Worm (Caenorhabditis elegans) whole organism, late embryonic: ENCODE data around the gene cey-4.

Experiments used
- K02D7.2 ChIP-seq: sonication (generic microtip); optimal IDR thresholded peaks from 2 replicates; lab custom pipeline; 2017; ENCODE audit warnings: mild to moderate bottlenecking, missing genetic modification characterization, missing compliant biosample characterization
- K09A11.1 ChIP-seq: sonication (generic microtip); optimal IDR thresholded peaks from 2 replicates; lab custom pipeline; 2017; ENCODE audit warnings: antibody characterized with exemption, mild to moderate bottlenecking, missing genetic modification characterization, missing compliant biosample characterization; ENCODE audit not compliant: insufficient read depth
- Y22D7AL.16 ChIP-seq: sonication (generic microtip); optimal IDR thresholded peaks from 2 replicates; lab custom pipeline; 2016; ENCODE audit warnings: missing genetic modification characterization, missing compliant biosample characterization
- ahr-1 ChIP-seq: sonication (generic microtip); optimal IDR thresholded peaks from 2 replicates; lab custom pipeline; 2016; ENCODE audit warnings: missing genetic modification characterization, missing compliant biosample characterization
- ama-1 ChIP-seq: fragments of 150-350 bp; optimal IDR thresholded peaks from 2 replicates; lab custom pipeline; 2014
- ceh-14 ChIP-seq: sonication (generic microtip); optimal IDR thresholded peaks from 2 replicates; lab custom pipeline; 2016; ENCODE audit warnings: missing genotype, missing genetic modification characterization, missing compliant biosample characterization
- ceh-18 ChIP-seq: sonication (generic microtip); optimal IDR thresholded peaks from 2 replicates; lab custom pipeline; 2016; ENCODE audit warnings: missing genetic modification characterization, missing compliant biosample characterization
- ceh-34 ChIP-seq: sonication (generic microtip); optimal IDR thresholded peaks from 2 replicates; lab custom pipeline; 2016; ENCODE audit warnings: mild to moderate bottlenecking, missing genetic modification characterization, missing compliant biosample characterization
- ceh-48 ChIP-seq: sonication (generic microtip); optimal IDR thresholded peaks from 2 replicates; lab custom pipeline; 2016; ENCODE audit warnings: missing genetic modification characterization, inconsistent platforms, missing compliant biosample characterization
- ceh-6 ChIP-seq: fragments of 200-800 bp; sonication (Bioruptor generic); optimal IDR thresholded peaks from 2 replicates; lab custom pipeline; 2018; ENCODE audit warnings: mild to moderate bottlenecking, missing genetic modification characterization, missing compliant biosample characterization
- che-1 ChIP-seq: sonication (generic microtip); optimal IDR thresholded peaks from 2 replicates; lab custom pipeline; 2016; ENCODE audit warnings: mild to moderate bottlenecking, missing genetic modification characterization, missing compliant biosample characterization
- dmd-4 ChIP-seq: sonication (generic microtip); optimal IDR thresholded peaks from 2 replicates; lab custom pipeline; 2016; ENCODE audit warnings: borderline replicate concordance, missing genetic modification characterization, missing compliant biosample characterization
- dve-1 ChIP-seq: sonication (generic microtip); optimal IDR thresholded peaks from 2 replicates; lab custom pipeline; 2017; ENCODE audit warnings: antibody characterized with exemption, mild to moderate bottlenecking, missing genetic modification characterization, missing compliant biosample characterization
- ets-4 ChIP-seq: sonication (generic microtip); optimal IDR thresholded peaks from 2 replicates; lab custom pipeline; 2016; ENCODE audit warnings: missing genetic modification characterization, missing compliant biosample characterization
- eyg-1 ChIP-seq: sonication (generic microtip); optimal IDR thresholded peaks from 2 replicates; lab custom pipeline; 2016; ENCODE audit warnings: missing genotype, missing genetic modification characterization, missing compliant biosample characterization
- fax-1 ChIP-seq: sonication (generic microtip); optimal IDR thresholded peaks from 2 replicates; lab custom pipeline; 2016; ENCODE audit warnings: missing genotype, missing genetic modification characterization, missing compliant biosample characterization
- fkh-10 ChIP-seq: fragments of 150-350 bp; optimal IDR thresholded peaks from 2 replicates; lab custom pipeline; 2014; ENCODE audit warnings: missing biosample characterization, missing genetic modification reagents, missing genetic modification characterization
- fkh-6 ChIP-seq: sonication (generic microtip); optimal IDR thresholded peaks from 2 replicates; lab custom pipeline; 2016; ENCODE audit warnings: missing genetic modification characterization, missing compliant biosample characterization
- gmeb-2 ChIP-seq: sonication (generic microtip); optimal IDR thresholded peaks from 2 replicates; lab custom pipeline; 2016; ENCODE audit warnings: missing genetic modification characterization, inconsistent platforms, missing compliant biosample characterization
- hlh-13 ChIP-seq: fragments of 200-800 bp; sonication (Bioruptor generic); optimal IDR thresholded peaks from 2 replicates; lab custom pipeline; 2018; ENCODE audit warnings: mild to moderate bottlenecking, missing genetic modification characterization, missing compliant biosample characterization
- hlh-15 ChIP-seq: sonication (generic microtip); optimal IDR thresholded peaks from 2 replicates; lab custom pipeline; 2016; ENCODE audit warnings: missing genetic modification characterization, missing compliant biosample characterization
- hlh-8 ChIP-seq: sonication (generic microtip); optimal IDR thresholded peaks from 2 replicates; lab custom pipeline; 2016; ENCODE audit warnings: missing genotype, missing genetic modification characterization, missing compliant biosample characterization
- madf-2 ChIP-seq: sonication (generic microtip); optimal IDR thresholded peaks from 2 replicates; lab custom pipeline; 2017; ENCODE audit warnings: missing genetic modification characterization, missing compliant biosample characterization
- npax-4 ChIP-seq: sonication (generic microtip); optimal IDR thresholded peaks from 2 replicates; lab custom pipeline; 2016; ENCODE audit warnings: missing genetic modification characterization, missing compliant biosample characterization
- pag-3 ChIP-seq: sonication (generic microtip); optimal IDR thresholded peaks from 2 replicates; lab custom pipeline; 2016; ENCODE audit warnings: missing compliant biosample characterization, missing genetic modification characterization, borderline replicate concordance
- pha-4 ChIP-seq: fragments of 150-350 bp; optimal IDR thresholded peaks from 2 replicates; lab custom pipeline; 2018; ENCODE audit warnings: missing biosample characterization, missing genetic modification reagents, missing genetic modification characterization
- pqm-1 ChIP-seq: sonication (generic microtip); optimal IDR thresholded peaks from 2 replicates; lab custom pipeline; 2016; ENCODE audit warnings: missing genetic modification characterization, missing compliant biosample characterization
- pros-1 ChIP-seq: fragments of 150-350 bp; optimal IDR thresholded peaks from 2 replicates; lab custom pipeline; 2014; ENCODE audit warnings: missing biosample characterization, missing genetic modification reagents, missing genetic modification characterization
- ref-2 ChIP-seq: sonication (generic microtip); optimal IDR thresholded peaks from 2 replicates; lab custom pipeline; 2016; ENCODE audit warnings: missing genetic modification characterization, missing compliant biosample characterization
- tbx-2 ChIP-seq: sonication (generic microtip); optimal IDR thresholded peaks from 2 replicates; lab custom pipeline; 2016; ENCODE audit warnings: missing genetic modification characterization, missing compliant biosample characterization
- unc-3 ChIP-seq, 2 experiments: fragments of 200-800 bp in 1 of 2; sonication (Bioruptor generic) in 1 of 2; sonication (generic microtip) in 1 of 2; conservative IDR thresholded peaks in 1 of 2; optimal IDR thresholded peaks in 1 of 2; 2 replicates each; pipeline versions ENCODE4 v1.3.6 to Lab custom; 2016 to 2022; ENCODE audit warnings: missing compliant biosample characterization in 2 of 2, missing genetic modification characterization in 2 of 2, missing genetic modification reagents in 1 of 2
- unc-42 ChIP-seq: sonication (generic microtip); optimal IDR thresholded peaks from 2 replicates; lab custom pipeline; 2016; ENCODE audit warnings: missing genotype, missing genetic modification characterization, missing compliant biosample characterization
- unc-55 ChIP-seq: sonication (generic microtip); optimal IDR thresholded peaks from 2 replicates; lab custom pipeline; 2017; ENCODE audit warnings: missing biosample characterization, missing genetic modification reagents, missing genetic modification characterization
- ztf-16 ChIP-seq: sonication (generic microtip); optimal IDR thresholded peaks from 2 replicates; lab custom pipeline; 2017; ENCODE audit warnings: missing genetic modification characterization, missing compliant biosample characterization

Gene cey-4

ce11 chrIII:10875132-10875531, 6.6 kb upstream of the cey-4 start, which contains the start of gene C44B9.2:
Gene C44B9.2 (plus strand): TSS chrIII:10875432.
- TF ChIP-seq fkh-10 (GFP tag; lab: Kevin White, UChicago) = no peak
- TF ChIP-seq ceh-6 (GFP tag; lab: Kevin White, UChicago) = no peak
- TF ChIP-seq fkh-6 = no peak
- no peak for TF ChIP-seq pha-4 (tag; lab: Kevin White, UChicago)
- no peak for TF ChIP-seq che-1 (tag; lab: Kevin White, UChicago)
- no peak for TF ChIP-seq ztf-16 (tag; lab: Kevin White, UChicago)

DNA sequence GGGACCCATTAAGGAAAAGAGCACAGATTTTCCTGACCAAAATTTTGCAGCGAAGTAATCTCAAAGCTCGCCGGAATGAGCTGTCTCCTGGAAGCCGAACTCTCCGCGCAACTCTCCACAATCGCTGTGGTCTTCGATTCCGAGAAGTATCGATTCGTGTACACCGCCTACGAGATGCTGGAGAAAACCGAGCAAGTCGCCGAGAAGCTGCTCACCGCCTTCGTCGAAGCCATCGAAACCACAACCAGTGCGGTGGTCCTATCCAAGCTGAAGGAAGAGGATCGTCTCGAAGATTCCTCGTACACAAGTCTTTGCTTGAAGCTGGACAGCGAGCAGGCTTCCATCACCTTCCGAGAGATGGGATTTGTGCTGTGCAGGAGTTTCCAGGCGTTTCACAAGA, 2.3 kb upstream of the cey-4 start:
- TF ChIP-seq K09A11.1 = no peak
- no peak for TF ChIP-seq ceh-34 (tag; lab: Kevin White, UChicago)
- no peak for TF ChIP-seq npax-4 (tag; lab: Kevin White, UChicago)
- no peak for TF ChIP-seq ama-1 (lab: Kevin White, UChicago)
- TF ChIP-seq hlh-8 = no peak
- TF ChIP-seq tbx-2 (tag; lab: Kevin White, UChicago) = no peak
- TF ChIP-seq fax-1 = no peak
- TF ChIP-seq Y22D7AL.16 (tag; lab: Kevin White, UChicago) = no peak
- TF ChIP-seq ceh-18 (tag; lab: Kevin White, UChicago) = no peak
- no peak for TF ChIP-seq ztf-16 (tag; lab: Kevin White, UChicago)
- no peak for TF ChIP-seq pqm-1 (tag; lab: Kevin White, UChicago)
- no peak for TF ChIP-seq ceh-48 (tag; lab: Kevin White, UChicago)
- no peak for TF ChIP-seq pros-1 (tag; lab: Kevin White, UChicago)
- TF ChIP-seq ahr-1 (tag; lab: Kevin White, UChicago) = no peak
- TF ChIP-seq K02D7.2 (tag; lab: Kevin White, UChicago) = no peak
- TF ChIP-seq dve-1 = no peak
- TF ChIP-seq ets-4 (tag; lab: Kevin White, UChicago) = no peak
- no peak for TF ChIP-seq madf-2 (tag; lab: Kevin White, UChicago)
- no peak for TF ChIP-seq dmd-4 (tag; lab: Kevin White, UChicago)
- TF ChIP-seq hlh-13 (GFP tag; lab: Kevin White, UChicago) = no peak

ce11 chrIII:10870161-10870560, 1.7 kb upstream of the cey-4 start:
- TF ChIP-seq pag-3 (no peak), ref-2 (tag; lab: Kevin White, UChicago) (no peak), unc-3 (GFP tag; conservative IDR thresholded peaks at IDR 0.05; lab: Robert Waterston, UW) (no peak), unc-3 (tag; optimal IDR thresholded peaks at IDR 0.05; lab: Kevin White, UChicago) (no peak), ets-4 (tag; lab: Kevin White, UChicago) (no peak), ztf-16 (tag; lab: Kevin White, UChicago) (no peak), ceh-14 (no peak), pqm-1 (tag; lab: Kevin White, UChicago) (no peak), ceh-34 (tag; lab: Kevin White, UChicago) (no peak), K09A11.1 (no peak), ahr-1 (tag; lab: Kevin White, UChicago) (no peak), gmeb-2 (tag; lab: Kevin White, UChicago) (no peak), eyg-1 (tag; lab: Kevin White, UChicago) (no peak), ceh-18 (tag; lab: Kevin White, UChicago) (no peak), unc-42 (tag; lab: Kevin White, UChicago) (no peak)

DNA sequence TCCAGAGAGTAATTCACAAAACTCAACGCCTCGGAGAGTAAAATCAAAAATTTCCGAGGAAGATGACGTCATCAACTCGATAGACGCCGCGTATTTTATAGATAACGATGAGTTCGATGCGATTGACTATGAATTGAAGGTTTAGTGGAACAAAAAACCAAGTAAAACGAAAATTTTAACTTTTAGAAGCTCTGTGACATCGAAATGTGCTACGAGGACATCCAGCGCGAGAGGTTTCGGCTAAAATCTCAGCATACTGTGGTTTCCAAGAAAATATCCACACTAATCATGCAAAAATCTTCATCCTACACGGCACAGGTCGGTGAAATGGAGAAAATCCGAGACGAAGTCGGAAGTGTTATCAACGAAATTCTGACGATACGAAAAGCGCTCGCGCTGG, 1.1 kb upstream of the cey-4 start:
- TF ChIP-seq madf-2 (tag; lab: Kevin White, UChicago) (no peak), hlh-15 (tag; lab: Kevin White, UChicago) (no peak), unc-3 (GFP tag; conservative IDR thresholded peaks at IDR 0.05; lab: Robert Waterston, UW) (no peak), unc-3 (tag; optimal IDR thresholded peaks at IDR 0.05; lab: Kevin White, UChicago) (no peak), dmd-4 (tag; lab: Kevin White, UChicago) (no peak), pag-3 (no peak), unc-55 (GFP tag; lab: Kevin White, UChicago) (no peak), Y22D7AL.16 (tag; lab: Kevin White, UChicago) (no peak), ceh-6 (GFP tag; lab: Kevin White, UChicago) (no peak), hlh-13 (GFP tag; lab: Kevin White, UChicago) (no peak), unc-42 (tag; lab: Kevin White, UChicago) (no peak)
- TF ChIP-seq, all 69 proteins: peak for 0
